Worm (Caenorhabditis elegans): Measurements from ENCODE around the gene gmeb-3.

gmeb-3 gene

ce11 chrIII:3773173-3773572 lies 4.9 kb downstream of the gmeb-3 start, which contains the start of gene lec-4 (continued):
- TF ChIP-seq nhr-237 (tag; optimal IDR thresholded peaks at IDR 0.05): no peak
- TF ChIP-seq fos-1 (tag; optimal IDR thresholded peaks at IDR 0.05): no peak
- TF ChIP-seq fkh-10 (GFP tag; optimal IDR thresholded peaks at IDR 0.05): no peak
- no peak for TF ChIP-seq eor-1 (tag; optimal IDR thresholded peaks at IDR 0.05)
- TF ChIP-seq nhr-23 (tag; optimal IDR thresholded peaks at IDR 0.05): peak; percentile 70
- TF ChIP-seq ceh-9 (tag; optimal IDR thresholded peaks at IDR 0.05): no peak
- TF ChIP-seq nhr-43 (tag; optimal IDR thresholded peaks at IDR 0.05; ENCODE audit: poor library complexity, severe bottlenecking): no peak
- no peak for TF ChIP-seq nhr-77 (tag; optimal IDR thresholded peaks at IDR 0.05)
- peak; percentile 72 for TF ChIP-seq egl-5 (tag; optimal IDR thresholded peaks at IDR 0.05)
- no peak for TF ChIP-seq ZK546.5 (tag; optimal IDR thresholded peaks at IDR 0.05)
- no peak for TF ChIP-seq ceh-16 (tag; optimal IDR thresholded peaks at IDR 0.05)
- no peak for TF ChIP-seq egl-27 (tag; optimal IDR thresholded peaks at IDR 0.05)

ce11 chrIII:3774550-3774949 lies 6.2 kb downstream of the gmeb-3 start:
- TF ChIP-seq unc-62 (GFP tag; optimal IDR thresholded peaks at IDR 0.05) (peak; percentile 13), nhr-25 (tag; optimal IDR thresholded peaks at IDR 0.05) (peak; percentile 25), lin-15B (tag; optimal IDR thresholded peaks at IDR 0.05) (no peak)

- TF ChIP-seq egl-27 (tag; optimal IDR thresholded peaks at IDR 0.05): no peak
- peak; percentile 55 for TF ChIP-seq egl-5 (tag; optimal IDR thresholded peaks at IDR 0.05)
- TF ChIP-seq nfya-1 (tag; optimal IDR thresholded peaks at IDR 0.05; ENCODE audit: insufficient read depth): peak; percentile 28
These were observed 13.5 kb downstream of the gmeb-3 start for ce11 chrIII:3781827-3782226.

DNA sequence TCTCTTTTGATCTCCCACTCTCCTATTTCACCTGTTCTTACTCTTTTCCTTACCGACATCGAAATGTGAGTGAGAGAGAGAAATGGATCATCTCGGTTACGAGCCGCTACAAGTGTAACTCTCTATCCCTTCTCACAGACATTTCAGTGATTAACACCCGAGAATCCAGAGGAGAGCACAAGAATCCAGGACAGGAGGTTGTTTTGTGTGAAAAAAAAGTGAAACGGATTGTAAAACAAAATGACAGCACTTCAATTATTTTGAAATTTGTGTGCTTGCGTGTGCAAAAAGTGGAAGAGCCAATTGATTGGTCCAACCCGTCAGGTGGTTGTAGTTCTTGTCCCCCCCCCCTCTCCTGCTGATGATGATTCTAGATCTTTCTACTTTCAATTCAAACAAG lies 14.6 kb downstream of the gmeb-3 start:
- no peak for TF ChIP-seq sea-2 (GFP tag; optimal IDR thresholded peaks at IDR 0.05)
- no peak for TF ChIP-seq elt-3 (tag; optimal IDR thresholded peaks at IDR 0.05)
- TF ChIP-seq nfya-1 (tag; optimal IDR thresholded peaks at IDR 0.05; ENCODE audit: insufficient read depth): peak; percentile 61
- no peak for TF ChIP-seq jun-1 (tag; optimal IDR thresholded peaks at IDR 0.05)
- no peak for TF ChIP-seq snpc-4 (tag; optimal IDR thresholded peaks at IDR 0.05)
- TF ChIP-seq nhr-23 (tag; optimal IDR thresholded peaks at IDR 0.05): no peak
- TF ChIP-seq ztf-11 (tag; optimal IDR thresholded peaks at IDR 0.05): no peak
- no peak for TF ChIP-seq elt-1 (tag; optimal IDR thresholded peaks at IDR 0.05)
- no peak for TF ChIP-seq nhr-43 (tag; optimal IDR thresholded peaks at IDR 0.05; ENCODE audit: poor library complexity, severe bottlenecking)
- TF ChIP-seq ceh-82 (tag; optimal IDR thresholded peaks at IDR 0.05): no peak
- no peak for TF ChIP-seq nhr-77 (tag; optimal IDR thresholded peaks at IDR 0.05)
- TF ChIP-seq nhr-11 (tag; optimal IDR thresholded peaks at IDR 0.05): peak; percentile 50
- TF ChIP-seq lin-39 (tag; optimal IDR thresholded peaks at IDR 0.05): peak; percentile 19
- no peak for TF ChIP-seq unc-39 (tag; optimal IDR thresholded peaks at IDR 0.05)
- TF ChIP-seq ztf-4 (tag; optimal IDR thresholded peaks at IDR 0.05): no peak
- no peak for TF ChIP-seq pha-4 (tag; optimal IDR thresholded peaks at IDR 0.05)
- TF ChIP-seq ceh-9 (tag; optimal IDR thresholded peaks at IDR 0.05): no peak
- no peak for TF ChIP-seq fkh-2 (tag; optimal IDR thresholded peaks at IDR 0.05)
- TF ChIP-seq mdl-1 (tag; optimal IDR thresholded peaks at IDR 0.05): no peak
- no peak for TF ChIP-seq zag-1 (tag; optimal IDR thresholded peaks at IDR 0.05)
- TF ChIP-seq lsy-12 (tag; optimal IDR thresholded peaks at IDR 0.05): no peak
- no peak for TF ChIP-seq ZK546.5 (tag; optimal IDR thresholded peaks at IDR 0.05)

DNA sequence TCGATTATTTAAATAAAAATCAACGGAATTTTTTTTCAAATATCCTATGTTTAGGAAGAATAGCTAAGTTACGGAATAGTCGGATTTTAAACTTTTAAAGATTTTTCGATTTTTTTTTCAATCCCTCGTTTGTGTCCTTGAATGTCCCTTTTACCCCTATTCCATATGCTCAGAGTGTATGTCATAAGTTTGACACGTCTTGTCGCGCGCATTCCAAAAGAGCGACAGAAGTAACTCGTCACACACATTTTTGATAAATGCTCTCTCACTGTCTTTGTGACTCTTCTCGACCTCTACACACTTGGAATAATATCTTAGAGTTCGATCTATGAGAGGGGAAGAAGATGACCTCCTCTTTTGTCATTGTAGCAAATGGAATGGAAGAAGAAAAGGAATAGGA lies 15.6 kb downstream of the gmeb-3 start:
- TF ChIP-seq elt-1 (tag; optimal IDR thresholded peaks at IDR 0.05) (peak; percentile 49), sea-2 (GFP tag; optimal IDR thresholded peaks at IDR 0.05) (no peak), lin-39 (tag; optimal IDR thresholded peaks at IDR 0.05) (peak; percentile 30)

ce11 chrIII:3785094-3785493 lies 16.8 kb downstream of the gmeb-3 start:
- TF ChIP-seq mdl-1 (tag; optimal IDR thresholded peaks at IDR 0.05) (no peak), pqm-1 (tag; optimal IDR thresholded peaks at IDR 0.05) (peak; percentile 53), nhr-43 (tag; optimal IDR thresholded peaks at IDR 0.05; ENCODE audit: poor library complexity, severe bottlenecking) (no peak), hmg-11 (tag; optimal IDR thresholded peaks at IDR 0.05) (no peak), elt-2 (tag; optimal IDR thresholded peaks at IDR 0.05) (peak; percentile 64), jun-1 (tag; optimal IDR thresholded peaks at IDR 0.05) (no peak), nhr-76 (tag; optimal IDR thresholded peaks at IDR 0.05) (no peak), pha-4 (tag; optimal IDR thresholded peaks at IDR 0.05) (peak; percentile 14)

All from whole organism, L3 larva.